Worm (Caenorhabditis elegans): ENCODE measurements around the gene ocr-1.

The ocr-1 gene

DNA sequence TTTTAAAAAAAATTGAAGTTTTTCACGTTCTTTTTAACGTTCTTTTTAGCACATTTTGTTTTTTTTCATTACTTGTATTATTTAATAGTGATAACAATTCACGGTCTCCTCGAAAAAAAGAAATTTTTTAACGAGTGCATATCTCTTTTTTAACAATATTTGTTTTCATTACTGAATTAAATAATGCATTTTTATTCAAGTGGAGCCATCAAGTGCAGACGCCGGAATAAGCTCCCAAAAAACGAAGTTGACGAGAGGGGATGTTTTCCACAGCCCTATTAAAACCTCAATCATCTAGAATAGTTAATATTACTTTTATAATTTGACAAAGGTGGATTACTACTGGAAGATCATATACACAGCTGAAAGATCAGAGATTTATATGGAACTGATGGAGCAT is 7.5 kb upstream of the ocr-1 start, which contains the start of gene irld-6 (continued):
- TF ChIP-seq snpc-3.4 (tag; optimal IDR thresholded peaks at IDR 0.05) (no peak), cebp-2 (GFP tag; IDR thresholded peaks at IDR 0.05) (no peak)

DNA sequence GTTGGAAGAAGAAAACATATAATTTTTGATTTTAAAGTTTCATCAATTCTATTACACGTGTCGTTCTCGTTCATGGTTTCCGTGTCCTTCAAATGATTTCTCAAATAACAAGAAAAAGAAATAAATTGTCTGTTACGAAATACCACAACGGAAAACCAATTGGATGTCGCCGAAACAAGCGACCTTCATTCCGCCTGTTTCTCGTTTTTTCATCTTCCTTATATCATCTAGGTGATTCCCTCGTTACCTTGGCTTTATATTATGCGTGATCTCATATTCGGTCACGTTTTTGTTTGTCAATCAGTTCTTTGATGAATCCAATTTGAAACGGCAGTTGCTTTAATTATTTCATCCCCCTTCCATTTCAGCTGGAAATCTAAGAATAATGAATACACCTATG is 7.0 kb upstream of the ocr-1 start:
- peak; percentile 57; the same call in 1 of the 2 replicates for TF ChIP-seq cebp-1 (GFP tag; IDR thresholded peaks at IDR 0.05)
- TF ChIP-seq cebp-1 (tag; optimal IDR thresholded peaks at IDR 0.05) = no peak
- no peak for TF ChIP-seq akir-1 (GFP tag; optimal IDR thresholded peaks at IDR 0.05)
- no peak for TF ChIP-seq rpc-1 (optimal IDR thresholded peaks at IDR 0.05)
- TF ChIP-seq rpc-1 (tag; optimal IDR thresholded peaks at IDR 0.05) = no peak
- TF ChIP-seq snpc-1.1 (tag; optimal IDR thresholded peaks at IDR 0.05; ENCODE audit: insufficient read depth) = no peak

DNA sequence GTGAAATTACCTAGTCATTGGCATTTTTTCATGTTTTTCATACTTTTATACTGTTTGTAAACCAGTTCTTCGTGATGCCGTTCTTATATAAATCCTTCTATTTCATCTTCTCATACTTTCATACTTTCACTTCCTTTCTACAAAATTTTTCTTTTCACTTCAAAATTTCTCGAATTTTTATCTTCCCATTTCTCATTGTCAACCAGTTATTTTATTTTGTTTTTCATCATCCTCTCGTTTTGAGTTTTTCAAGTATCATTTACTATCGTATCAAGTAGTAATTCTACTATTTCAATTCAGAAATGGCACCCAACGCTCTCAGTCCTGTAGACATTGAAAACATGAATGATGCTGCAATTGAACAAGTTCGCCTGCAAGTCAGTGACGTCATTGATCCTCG is 5.5 kb upstream of the ocr-1 start, which contains the start of gene F28H7.8:
F28H7.8 (plus strand) TSS at position 301 of the 400 bp plus-strand sequence.
- TF ChIP-seq hsf-1 (GFP tag; IDR thresholded peaks at IDR 0.05) (no peak), K11D2.4 (GFP tag; IDR thresholded peaks at IDR 0.05) (no peak), ceh-58 (GFP tag; IDR thresholded peaks at IDR 0.05) (no peak), mes-4 (tag; optimal IDR thresholded peaks at IDR 0.05) (no peak), egrh-3 (GFP tag; IDR thresholded peaks at IDR 0.05) (no peak), ztf-6 (GFP tag; IDR thresholded peaks at IDR 0.05) (no peak), egl-18 (GFP tag; IDR thresholded peaks at IDR 0.05) (no peak), lin-26 (GFP tag; IDR thresholded peaks at IDR 0.05) (no peak), snpc-1.1 (tag; optimal IDR thresholded peaks at IDR 0.05; ENCODE audit: insufficient read depth) (no peak), sdz-38 (tag; optimal IDR thresholded peaks at IDR 0.05) (no peak), fkh-3 (tag; optimal IDR thresholded peaks at IDR 0.05) (no peak), D2030.7 (GFP tag; IDR thresholded peaks at IDR 0.05) (no peak), F57A8.1 (GFP tag; optimal IDR thresholded peaks at IDR 0.05) (no peak), tbx-9 (tag; optimal IDR thresholded peaks at IDR 0.05; ENCODE audit: borderline replicate concordance) (no peak), F37B4.10 (GFP tag; IDR thresholded peaks at IDR 0.05) (no peak), snpc-1.3 (tag; optimal IDR thresholded peaks at IDR 0.05; ENCODE audit: insufficient read depth) (no peak)

DNA sequence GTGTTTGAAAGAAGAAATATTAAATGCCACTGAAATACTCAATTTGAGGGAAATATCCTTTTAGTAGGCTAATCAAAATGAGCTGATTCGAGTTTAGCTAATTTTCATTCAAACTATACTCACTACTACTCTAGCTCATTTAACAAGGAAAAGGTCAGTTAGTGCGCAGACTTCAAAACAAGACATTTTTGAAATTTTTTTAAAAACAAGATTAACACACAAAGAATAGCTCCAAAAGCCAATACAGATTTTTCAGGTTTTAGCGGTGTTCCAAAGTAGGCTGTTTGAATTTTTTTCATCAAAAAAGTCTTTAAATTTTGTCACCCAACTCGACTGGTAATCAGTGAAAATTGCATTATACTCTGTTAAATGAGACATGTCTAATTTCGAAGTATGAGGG is 3.3 kb upstream of the ocr-1 start:
- no peak for TF ChIP-seq ztf-6 (GFP tag; IDR thresholded peaks at IDR 0.05)
- TF ChIP-seq nfya-2 (GFP tag; IDR thresholded peaks at IDR 0.05) = no peak
- no peak for TF ChIP-seq sea-2 (GFP tag; IDR thresholded peaks at IDR 0.05)
- no peak for TF ChIP-seq F55B11.4 (tag; optimal IDR thresholded peaks at IDR 0.05; ENCODE audit: borderline replicate concordance, insufficient read depth)
- no peak for TF ChIP-seq lin-54 (GFP tag; optimal IDR thresholded peaks at IDR 0.05)
- TF ChIP-seq nhr-179 (tag; optimal IDR thresholded peaks at IDR 0.05) = no peak
- no peak for TF ChIP-seq B0336.3 (GFP tag; IDR thresholded peaks at IDR 0.05)
- no peak for TF ChIP-seq athp-1 (tag; optimal IDR thresholded peaks at IDR 0.05)

DNA sequence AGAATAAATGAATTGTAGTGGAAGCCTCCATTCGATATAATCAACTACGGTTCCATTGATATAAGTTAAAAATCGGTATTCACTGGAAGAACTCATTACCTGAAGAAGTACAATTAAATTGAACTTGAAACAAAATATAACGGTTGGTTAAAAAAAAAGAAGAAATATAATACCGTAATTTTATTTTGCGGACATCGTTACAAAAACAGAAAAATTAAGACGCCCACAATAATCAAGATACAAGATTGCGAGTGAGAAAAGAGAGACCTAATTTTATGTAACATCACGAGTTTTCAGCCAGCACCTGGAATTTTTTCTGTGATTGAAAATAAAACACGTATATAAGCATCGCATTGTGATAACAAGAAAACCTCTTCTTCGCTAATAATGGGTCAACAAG is 1.5 kb upstream of the ocr-1 start, which contains the start of gene sre-6:
sre-6 (minus strand) TSS at position 101 of the 400 bp plus-strand sequence.
- no peak for TF ChIP-seq lir-1 (GFP tag; conservative IDR thresholded peaks at IDR 0.05)
- TF ChIP-seq D2030.7 (GFP tag; IDR thresholded peaks at IDR 0.05) = no peak
- no peak for TF ChIP-seq hlh-26 (GFP tag; conservative IDR thresholded peaks at IDR 0.05)

DNA sequence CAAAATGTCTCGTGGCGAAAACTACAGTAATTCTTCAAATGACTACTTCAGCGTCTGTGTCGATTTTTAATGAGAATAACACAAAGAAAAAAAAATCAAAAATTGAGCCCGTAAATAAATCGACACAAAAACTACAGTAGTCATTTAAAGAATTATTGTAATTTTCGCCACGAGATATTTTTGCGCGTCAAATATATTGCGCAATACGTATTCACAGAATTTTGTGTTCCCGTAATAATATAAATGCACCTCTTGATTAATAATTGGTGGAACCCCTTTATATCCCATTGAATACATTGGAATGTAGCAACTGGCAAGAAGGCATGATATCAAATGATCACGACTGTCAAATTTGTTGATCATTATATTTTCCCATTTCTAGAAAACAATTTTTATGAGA is 4.7 kb downstream of the ocr-1 start:
- TF ChIP-seq nhr-179 (tag; optimal IDR thresholded peaks at IDR 0.05) (no peak), B0261.1 (tag; optimal IDR thresholded peaks at IDR 0.05) (no peak), sptf-2 (GFP tag; optimal IDR thresholded peaks at IDR 0.05) (no peak), nhr-90 (tag; optimal IDR thresholded peaks at IDR 0.05) (no peak), egl-18 (GFP tag; IDR thresholded peaks at IDR 0.05) (no peak), F57A8.1 (GFP tag; optimal IDR thresholded peaks at IDR 0.05) (no peak), somi-1 (GFP tag; optimal IDR thresholded peaks at IDR 0.05) (no peak), ccch-3 (GFP tag; optimal IDR thresholded peaks at IDR 0.05) (no peak), Y53F4B.3 (GFP tag; IDR thresholded peaks at IDR 0.05) (no peak), mcd-1 (GFP tag; IDR thresholded peaks at IDR 0.05) (no peak), nfya-1 (tag; optimal IDR thresholded peaks at IDR 0.05; ENCODE audit: borderline replicate concordance, insufficient read depth) (no peak), zfh-2 (GFP tag; conservative IDR thresholded peaks at IDR 0.05) (no peak)

Data from whole organism, young adult.